Worm (Caenorhabditis elegans) whole organism, L1 larva: ENCODE results near the gene Y34B4A.10.
A peak's percentile ranks its signal among the peaks of the same experiment; 100 is the strongest.

ENCODE experiments used
- C16A3.4 ChIP-seq: fragments of 150-350 bp; optimal IDR thresholded peaks from 2 replicates; lab custom pipeline; 2014; ENCODE audit warnings: missing biosample characterization, missing genetic modification characterization
- C34B4.2 ChIP-seq: sonication (generic microtip); optimal IDR thresholded peaks from 2 replicates; lab custom pipeline; 2017; ENCODE audit warnings: mild to moderate bottlenecking, missing genetic modification characterization, missing compliant biosample characterization
- F16B12.6 ChIP-seq: fragments of 150-350 bp; optimal IDR thresholded peaks from 2 replicates; lab custom pipeline; 2014; ENCODE audit warnings: missing biosample characterization, missing genetic modification characterization
- Y116A8C.19 ChIP-seq: sonication (generic microtip); optimal IDR thresholded peaks from 2 replicates; lab custom pipeline; 2016; ENCODE audit warnings: missing compliant biosample characterization, missing genetic modification characterization, borderline replicate concordance
- aha-1 ChIP-seq: fragments of 150-350 bp; optimal IDR thresholded peaks from 2 replicates; lab custom pipeline; 2014; ENCODE audit warnings: missing biosample characterization, missing genetic modification characterization
- aly-2 ChIP-seq: fragments of 150-350 bp; optimal IDR thresholded peaks from 2 replicates; lab custom pipeline; 2014; ENCODE audit warnings: missing biosample characterization, missing genetic modification characterization
- blmp-1 ChIP-seq: fragments of 150-350 bp; optimal IDR thresholded peaks from 2 replicates; lab custom pipeline; 2014; ENCODE audit warnings: missing biosample characterization, missing genetic modification characterization
- ceh-8 ChIP-seq: fragments of 200-800 bp; sonication (Bioruptor generic); optimal IDR thresholded peaks from 2 replicates; lab custom pipeline; 2018; ENCODE audit warnings: mild to moderate bottlenecking, missing genetic modification characterization, moderate library complexity, missing compliant biosample characterization
- ceh-88 ChIP-seq: fragments of 200-800 bp; sonication (Bioruptor generic); IDR thresholded peaks from 2 replicates; pipeline ENCODE4 v1.3.6; 2022; ENCODE audit warnings: missing genetic modification characterization, missing compliant biosample characterization
- ceh-90 ChIP-seq: sonication (generic microtip); optimal IDR thresholded peaks from 2 replicates; lab custom pipeline; 2016; ENCODE audit warnings: missing genetic modification characterization, missing compliant biosample characterization
- ces-1 ChIP-seq: fragments of 150-350 bp; optimal IDR thresholded peaks from 2 replicates; lab custom pipeline; 2014; ENCODE audit warnings: missing biosample characterization, missing genetic modification reagents, missing genetic modification characterization
- elt-2 ChIP-seq: sonication (generic microtip); optimal IDR thresholded peaks from 2 replicates; lab custom pipeline; 2016; ENCODE audit warnings: missing genetic modification characterization, mild to moderate bottlenecking, inconsistent platforms, missing compliant biosample characterization, missing genetic modification reagents
- elt-3 ChIP-seq, 6 experiments: fragments of 150-350 bp in 1 of 6; sonication (generic microtip); optimal IDR thresholded peaks; 2 replicates each; lab custom pipeline; 2017 to 2018; ENCODE audit warnings: missing biosample characterization in 6 of 6, missing genetic modification characterization in 6 of 6, inconsistent platforms in 1 of 6
- fkh-4 ChIP-seq: sonication (generic microtip); optimal IDR thresholded peaks from 2 replicates; lab custom pipeline; 2016; ENCODE audit warnings: missing compliant biosample characterization, missing genetic modification characterization, borderline replicate concordance
- fkh-8 ChIP-seq: sonication (generic microtip); optimal IDR thresholded peaks from 2 replicates; lab custom pipeline; 2016; ENCODE audit warnings: mild to moderate bottlenecking, missing genetic modification characterization, missing compliant biosample characterization
- grh-1 ChIP-seq: fragments of 200-800 bp; sonication (Bioruptor generic); IDR thresholded peaks from 2 replicates; pipeline ENCODE4 v1.3.6; 2022; ENCODE audit warnings: missing genetic modification reagents, missing genetic modification characterization, missing compliant biosample characterization
- hlh-17 ChIP-seq: fragments of 200-800 bp; sonication (Bioruptor generic); optimal IDR thresholded peaks from 2 replicates; lab custom pipeline; 2018; ENCODE audit warnings: missing genetic modification characterization, mild to moderate bottlenecking, missing compliant biosample characterization, moderate library complexity, borderline replicate concordance
- hlh-4 ChIP-seq: sonication (generic microtip); optimal IDR thresholded peaks from 2 replicates; lab custom pipeline; 2016; ENCODE audit warnings: mild to moderate bottlenecking, missing genetic modification characterization, missing compliant biosample characterization
- isw-1 ChIP-seq: fragments of 200-800 bp; sonication (Bioruptor generic); IDR thresholded peaks from 2 replicates; pipeline ENCODE4 v1.3.6; 2022; ENCODE audit warnings: missing genetic modification characterization, missing compliant biosample characterization
- jun-1 ChIP-seq: fragments of 150-350 bp; optimal IDR thresholded peaks from 2 replicates; lab custom pipeline; 2014; ENCODE audit warnings: missing biosample characterization, missing genetic modification reagents, missing genetic modification characterization
- lin-14 ChIP-seq: fragments of 200-800 bp; sonication (Bioruptor generic); optimal IDR thresholded peaks from 2 replicates; lab custom pipeline; 2018; ENCODE audit warnings: mild to moderate bottlenecking, missing genetic modification characterization, moderate library complexity, missing compliant biosample characterization
- lin-35 ChIP-seq, 2 experiments: fragments of 150-350 bp; optimal IDR thresholded peaks; 2 replicates each; lab custom pipeline; 2014; ENCODE audit warnings: missing biosample characterization in 2 of 2, missing genetic modification characterization in 2 of 2, missing genetic modification reagents in 2 of 2
- lir-3 ChIP-seq: sonication (generic microtip); optimal IDR thresholded peaks from 2 replicates; lab custom pipeline; 2016; ENCODE audit warnings: mild to moderate bottlenecking, missing genetic modification characterization, moderate library complexity, missing compliant biosample characterization; ENCODE audit not compliant: poor library complexity
- lsy-2 ChIP-seq, 2 experiments: fragments of 150-350 bp; optimal IDR thresholded peaks; 2 replicates each; lab custom pipeline; 2014; ENCODE audit warnings: missing biosample characterization in 2 of 2, missing genetic modification characterization in 2 of 2
- mab-9 ChIP-seq: fragments of 200-800 bp; sonication (Bioruptor generic); IDR thresholded peaks from 2 replicates; pipeline ENCODE4 v1.3.6; 2022; ENCODE audit warnings: missing genetic modification reagents, missing genetic modification characterization, missing compliant biosample characterization
- nhr-11 ChIP-seq: fragments of 150-350 bp; optimal IDR thresholded peaks from 2 replicates; lab custom pipeline; 2014; ENCODE audit warnings: missing biosample characterization, missing genetic modification characterization
- nhr-12 ChIP-seq: sonication (generic microtip); optimal IDR thresholded peaks from 2 replicates; lab custom pipeline; 2017; ENCODE audit warnings: missing biosample characterization, missing genetic modification characterization
- nhr-19 ChIP-seq: fragments of 200-800 bp; sonication (Bioruptor generic); conservative IDR thresholded peaks from 2 replicates; pipeline ENCODE4 v1.3.6; 2022; ENCODE audit warnings: missing genetic modification characterization, missing compliant biosample characterization
- nhr-20 ChIP-seq: sonication (generic microtip); optimal IDR thresholded peaks from 2 replicates; lab custom pipeline; 2016; ENCODE audit warnings: mild to moderate bottlenecking, missing genetic modification characterization, missing compliant biosample characterization
- nhr-237 ChIP-seq: fragments of 150-350 bp; optimal IDR thresholded peaks from 2 replicates; lab custom pipeline; 2014; ENCODE audit warnings: missing biosample characterization, missing genetic modification characterization
- nhr-28 ChIP-seq: fragments of 150-350 bp; optimal IDR thresholded peaks from 2 replicates; lab custom pipeline; 2014; ENCODE audit warnings: missing biosample characterization, missing genetic modification characterization
- nhr-47 ChIP-seq: sonication (generic microtip); optimal IDR thresholded peaks from 2 replicates; lab custom pipeline; 2016; ENCODE audit warnings: mild to moderate bottlenecking, missing genetic modification characterization, moderate library complexity, missing compliant biosample characterization
- nhr-71 ChIP-seq: sonication (generic microtip); optimal IDR thresholded peaks from 2 replicates; lab custom pipeline; 2016; ENCODE audit warnings: mild to moderate bottlenecking, missing genetic modification characterization, moderate library complexity, missing compliant biosample characterization
- nhr-76 ChIP-seq: sonication (generic microtip); optimal IDR thresholded peaks from 2 replicates; lab custom pipeline; 2017; ENCODE audit warnings: missing biosample characterization, missing genetic modification characterization
- pag-3 ChIP-seq: sonication (generic microtip); optimal IDR thresholded peaks from 2 replicates; lab custom pipeline; 2017; ENCODE audit warnings: missing genetic modification characterization, mild to moderate bottlenecking, missing compliant biosample characterization, antibody characterized with exemption, borderline replicate concordance; ENCODE audit not compliant: insufficient read depth
- pax-3 ChIP-seq: fragments of 200-800 bp; sonication (Bioruptor generic); optimal IDR thresholded peaks from 2 replicates; lab custom pipeline; 2018; ENCODE audit warnings: mild to moderate bottlenecking, missing genetic modification characterization, moderate library complexity, missing compliant biosample characterization
- skn-1 ChIP-seq: fragments of 150-350 bp; optimal IDR thresholded peaks from 2 replicates; lab custom pipeline; 2014; ENCODE audit warnings: missing biosample characterization, missing genetic modification characterization
- snu-23 ChIP-seq: sonication (generic microtip); optimal IDR thresholded peaks from 2 replicates; lab custom pipeline; 2016; ENCODE audit warnings: missing genetic modification characterization, missing compliant biosample characterization
- sptf-1 ChIP-seq: fragments of 150-350 bp; optimal IDR thresholded peaks from 2 replicates; lab custom pipeline; 2014; ENCODE audit warnings: missing biosample characterization, missing genetic modification characterization
- sup-37 ChIP-seq: fragments of 200-800 bp; sonication (Bioruptor generic); optimal IDR thresholded peaks from 2 replicates; lab custom pipeline; 2018; ENCODE audit warnings: mild to moderate bottlenecking, missing genetic modification characterization, missing compliant biosample characterization
- swsn-7 ChIP-seq: sonication (generic microtip); optimal IDR thresholded peaks from 2 replicates; lab custom pipeline; 2016; ENCODE audit warnings: missing genetic modification characterization, missing compliant biosample characterization
- tbx-2 ChIP-seq: sonication (generic microtip); optimal IDR thresholded peaks from 2 replicates; lab custom pipeline; 2016; ENCODE audit warnings: missing genetic modification characterization, missing compliant biosample characterization
- unc-130 ChIP-seq: fragments of 150-350 bp; optimal IDR thresholded peaks from 2 replicates; lab custom pipeline; 2017; ENCODE audit warnings: missing biosample characterization, missing genetic modification characterization, inconsistent platforms
- unc-30 ChIP-seq: sonication (generic microtip); optimal IDR thresholded peaks from 2 replicates; lab custom pipeline; 2017; ENCODE audit warnings: missing biosample characterization, missing genetic modification characterization
- unc-62 ChIP-seq: fragments of 150-350 bp; optimal IDR thresholded peaks from 2 replicates; lab custom pipeline; 2014; ENCODE audit warnings: missing biosample characterization, missing genetic modification reagents, missing genetic modification characterization
- unc-86 ChIP-seq: sonication (generic microtip); optimal IDR thresholded peaks from 2 replicates; lab custom pipeline; 2016; ENCODE audit warnings: missing genetic modification characterization, missing compliant biosample characterization
- unc-98 ChIP-seq: fragments of 200-800 bp; sonication (Bioruptor generic); IDR thresholded peaks from 2 replicates; pipeline ENCODE4 v1.3.6; 2022; ENCODE audit warnings: missing genetic modification characterization, missing compliant biosample characterization
- vab-15 ChIP-seq: sonication (generic microtip); optimal IDR thresholded peaks from 2 replicates; lab custom pipeline; 2017; ENCODE audit warnings: missing genotype, mild to moderate bottlenecking, missing genetic modification characterization, missing compliant biosample characterization
- xbp-1 ChIP-seq: sonication (generic microtip); optimal IDR thresholded peaks from 2 replicates; lab custom pipeline; 2016; ENCODE audit warnings: missing genetic modification characterization, missing compliant biosample characterization
- zag-1 ChIP-seq: fragments of 150-350 bp; optimal IDR thresholded peaks from 2 replicates; lab custom pipeline; 2014; ENCODE audit warnings: missing biosample characterization, missing genetic modification characterization

Gene Y34B4A.10

DNA sequence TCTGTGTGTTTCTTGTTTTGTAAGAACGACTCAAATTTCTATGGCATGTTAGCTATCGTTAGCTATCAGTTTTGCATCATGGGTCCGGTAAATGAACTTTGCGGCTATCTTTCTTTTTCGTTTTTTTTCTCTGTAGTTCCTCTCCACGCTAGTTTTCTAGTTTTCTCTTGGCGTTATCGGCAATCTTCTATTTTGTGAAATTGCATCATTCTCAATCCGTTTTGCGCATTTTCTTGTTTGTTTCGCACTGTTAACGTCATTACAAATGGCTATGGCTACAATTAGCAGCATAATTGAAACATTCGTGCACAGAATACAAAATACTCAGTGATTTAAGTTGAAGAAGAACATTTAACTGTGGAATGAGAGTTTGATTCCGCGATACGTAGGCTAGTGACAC lies 36.7 kb upstream of the Y34B4A.10 start:
- TF ChIP-seq nhr-20 (tag; lab: Kevin White, UChicago) (peak; percentile 39), Y116A8C.19 (no peak), sptf-1 (tag; lab: Kevin White, UChicago) (no peak), nhr-76 (tag; lab: Kevin White, UChicago) (no peak), blmp-1 (tag; lab: Kevin White, UChicago) (peak; percentile 39), ceh-88 (GFP tag; lab: Robert Waterston, UW) (no peak), mab-9 (no peak), pax-3 (tag; lab: Kevin White, UChicago) (no peak), lin-14 (GFP tag; lab: Kevin White, UChicago) (peak; percentile 29), elt-2 (no peak), elt-3 (tag; optimal IDR thresholded peaks at IDR 0.05; lab: Kevin White, UChicago) (peak in 1 of 6 experiments; percentile 35), snu-23 (peak; percentile 18), C16A3.4 (tag; lab: Kevin White, UChicago) (no peak)
- TF ChIP-seq, all 84 proteins: peak for 5

DNA sequence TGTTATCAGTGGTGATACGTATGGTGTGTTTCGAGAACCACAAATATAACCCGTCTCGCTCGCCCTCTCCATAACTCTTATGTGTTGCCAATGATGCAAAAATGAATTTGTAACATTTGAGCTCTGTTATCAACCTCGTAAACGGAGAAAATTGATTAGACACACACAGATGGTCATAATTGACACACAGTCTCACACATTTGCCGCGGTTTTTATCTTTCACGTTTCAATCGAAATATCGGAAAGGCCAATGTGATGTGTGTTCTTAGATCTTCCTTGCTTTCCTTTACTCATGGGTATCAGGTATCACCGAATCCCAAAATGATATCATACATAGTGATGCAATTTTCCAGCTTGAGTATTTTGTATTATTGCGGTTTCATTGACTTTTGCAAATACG lies 36.1 kb upstream of the Y34B4A.10 start:
- TF ChIP-seq fkh-4 (tag; lab: Kevin White, UChicago), result no peak
- TF ChIP-seq unc-86, result no peak
- no peak for TF ChIP-seq F16B12.6 (tag; lab: Kevin White, UChicago)
- no peak for TF ChIP-seq unc-130
- no peak for TF ChIP-seq Y116A8C.19
- no peak for TF ChIP-seq aly-2 (tag; lab: Kevin White, UChicago)
- peak; percentile 1 for TF ChIP-seq tbx-2
- no peak for TF ChIP-seq nhr-28
- no peak for TF ChIP-seq zag-1 (tag; lab: Kevin White, UChicago)
- TF ChIP-seq snu-23, result peak; percentile 31
- TF ChIP-seq nhr-71 (tag; lab: Kevin White, UChicago), result peak; percentile 57
- no peak for TF ChIP-seq hlh-17 (GFP tag; lab: Kevin White, UChicago)
- TF ChIP-seq mab-9, result no peak
- no peak for TF ChIP-seq aha-1 (tag; lab: Kevin White, UChicago)
- peak in 1 of 2 experiments; percentile 29 for TF ChIP-seq lsy-2 (tag; optimal IDR thresholded peaks at IDR 0.05; lab: Kevin White, UChicago)
- no peak for TF ChIP-seq hlh-4 (tag; lab: Kevin White, UChicago)
- TF ChIP-seq ceh-88 (GFP tag; lab: Robert Waterston, UW), result no peak
- TF ChIP-seq lir-3 (tag; lab: Kevin White, UChicago), result no peak
- TF ChIP-seq xbp-1 (tag; lab: Kevin White, UChicago), result no peak
- no peak for TF ChIP-seq nhr-11 (tag; lab: Kevin White, UChicago)
- TF ChIP-seq unc-98 (GFP tag; lab: Robert Waterston, UW), result no peak
- TF ChIP-seq grh-1 (GFP tag; lab: Robert Waterston, UW), result no peak
- no peak for TF ChIP-seq ceh-8
- TF ChIP-seq fkh-8 (tag; lab: Kevin White, UChicago), result no peak
- no peak for TF ChIP-seq ceh-90 (tag; lab: Kevin White, UChicago)
- peak; percentile 43 for TF ChIP-seq lin-14 (GFP tag; lab: Kevin White, UChicago)
- TF ChIP-seq elt-3 (tag; optimal IDR thresholded peaks at IDR 0.05; lab: Kevin White, UChicago), result peak in 3 of 6 experiments; percentile 13 to 57 (median 53)
- TF ChIP-seq jun-1 (tag; lab: Kevin White, UChicago), result peak; percentile 39
- TF ChIP-seq vab-15, result no peak
- peak; percentile 33 for TF ChIP-seq nhr-19 (GFP tag; lab: Robert Waterston, UW)
- TF ChIP-seq nhr-47 (tag; lab: Kevin White, UChicago), result no peak
- TF ChIP-seq swsn-7 (tag; lab: Kevin White, UChicago), result no peak
- TF ChIP-seq unc-30 (tag; lab: Kevin White, UChicago), result no peak
- TF ChIP-seq sptf-1 (tag; lab: Kevin White, UChicago), result no peak
- TF ChIP-seq C34B4.2 (tag; lab: Kevin White, UChicago), result no peak
- TF ChIP-seq ces-1, result no peak
- TF ChIP-seq skn-1 (tag; lab: Kevin White, UChicago), result no peak
- no peak for TF ChIP-seq nhr-12 (tag; lab: Kevin White, UChicago)
- no peak for TF ChIP-seq C16A3.4 (tag; lab: Kevin White, UChicago)
- TF ChIP-seq lin-35 (GFP tag; optimal IDR thresholded peaks at IDR 0.05; lab: Kevin White, UChicago), result peak in 1 of 2 experiments; percentile 65
- TF ChIP-seq unc-62, result no peak
- no peak for TF ChIP-seq pag-3 (tag; lab: Kevin White, UChicago)
- no peak for TF ChIP-seq sup-37 (GFP tag; lab: Kevin White, UChicago)
- peak; percentile 96 for TF ChIP-seq elt-2
- TF ChIP-seq blmp-1 (tag; lab: Kevin White, UChicago), result peak; percentile 39
- no peak for TF ChIP-seq isw-1 (GFP tag; lab: Robert Waterston, UW)
- TF ChIP-seq nhr-237 (tag; lab: Kevin White, UChicago), result no peak
